Worm (Caenorhabditis elegans) whole organism, L3 larva: ENCODE data around the gene fbxb-14.

ENCODE experiments used
- aly-2 ChIP-seq: fragments of 150-350 bp; optimal IDR thresholded peaks from 2 replicates; lab custom pipeline; 2014; ENCODE audit warnings: missing biosample characterization, missing genetic modification characterization
- elt-1 ChIP-seq: fragments of 150-350 bp; optimal IDR thresholded peaks from 2 replicates; lab custom pipeline; 2014; ENCODE audit warnings: missing biosample characterization, missing genetic modification characterization
- fkh-10 ChIP-seq: sonication (generic microtip); optimal IDR thresholded peaks from 2 replicates; lab custom pipeline; 2017; ENCODE audit warnings: missing biosample characterization, missing genetic modification reagents, missing genetic modification characterization
- nhr-76 ChIP-seq: fragments of 150-350 bp; sonication (generic microtip); optimal IDR thresholded peaks from 5 replicates; lab custom pipeline; 2014; ENCODE audit warnings: missing biosample characterization, missing genetic modification characterization
- pha-4 ChIP-seq: fragments of 150-350 bp; optimal IDR thresholded peaks from 2 replicates; lab custom pipeline; 2014; ENCODE audit warnings: missing biosample characterization, missing genetic modification reagents, missing genetic modification characterization
- sea-2 ChIP-seq: fragments of 150-350 bp; sonication (generic microtip); optimal IDR thresholded peaks from 4 replicates; lab custom pipeline; 2014; ENCODE audit warnings: missing biosample characterization, missing genetic modification reagents, missing genetic modification characterization
- unc-39 ChIP-seq: sonication (generic microtip); optimal IDR thresholded peaks from 4 replicates; lab custom pipeline; 2017; ENCODE audit warnings: missing biosample characterization, missing genetic modification characterization

DNA sequence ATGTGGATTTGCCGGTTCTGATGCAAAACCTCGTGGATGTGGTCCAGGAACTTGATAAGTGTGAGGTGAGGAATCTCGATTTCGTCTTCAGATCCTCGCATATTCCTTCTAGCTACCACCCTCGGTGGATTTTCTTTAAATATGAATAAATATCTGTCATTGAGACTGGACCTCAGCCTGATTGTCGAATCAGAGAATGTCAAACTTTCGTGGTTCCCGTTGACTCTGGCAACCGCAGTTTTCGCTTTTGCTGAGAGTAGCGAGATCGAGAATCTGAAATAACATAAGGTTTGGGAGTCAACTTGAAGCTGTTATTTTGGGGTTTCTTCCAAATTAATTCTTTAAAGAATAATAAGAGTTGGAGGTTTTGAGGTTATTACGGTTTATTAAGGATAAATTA is at the start of gene fbxb-14:
- TF ChIP-seq unc-39 (tag; lab: Kevin White, UChicago) (no peak), sea-2 (GFP tag; lab: Kevin White, UChicago) (no peak), elt-1 (tag; lab: Kevin White, UChicago) (no peak), nhr-76 (tag; lab: Kevin White, UChicago) (no peak), fkh-10 (GFP tag; lab: Kevin White, UChicago) (no peak), pha-4 (tag; lab: Kevin White, UChicago) (no peak), aly-2 (no peak)
